Fruit fly (Drosophila melanogaster) whole organism, embryonic: ENCODE results near the gene CG5934.
A peak's percentile ranks its signal among the peaks of the same experiment; 100 is the strongest.

Experiments used
- Atf3 ChIP-seq: fragments of 200-800 bp; sonication (Bioruptor generic); optimal IDR thresholded peaks from 3 replicates; lab custom pipeline; 2016; ENCODE audit warnings: missing biosample characterization, missing genetic modification characterization
- Bdp1 ChIP-seq: fragments of 200-800 bp; sonication (Bioruptor generic); optimal IDR thresholded peaks from 3 replicates; lab custom pipeline; 2016; ENCODE audit warnings: missing biosample characterization, missing genetic modification characterization
- Bgb ChIP-seq: fragments of 200-800 bp; sonication (Bioruptor generic); IDR thresholded peaks from 2 replicates; pipeline ENCODE4 v1.3.6; 2022; ENCODE audit warnings: missing biosample characterization, missing genetic modification characterization; ENCODE audit not compliant: partially characterized antibody
- CG10147 ChIP-seq: fragments of 200-800 bp; sonication (Bioruptor generic); optimal IDR thresholded peaks from 2 replicates; lab custom pipeline; 2019; ENCODE audit warnings: missing biosample characterization, mild to moderate bottlenecking, missing genetic modification characterization, moderate library complexity
- CG11247 ChIP-seq: fragments of 200-800 bp; sonication (Bioruptor generic); IDR thresholded peaks from 2 replicates; pipeline ENCODE4 v1.3.6; 2022; ENCODE audit warnings: missing biosample characterization, missing genetic modification characterization
- CG1233 ChIP-seq: fragments of 200-800 bp; sonication (Bioruptor generic); optimal IDR thresholded peaks from 4 replicates; lab custom pipeline; 2018; ENCODE audit warnings: missing biosample characterization, mild to moderate bottlenecking, missing genetic modification characterization
- CG14050 ChIP-seq: fragments of 200-800 bp; sonication (Bioruptor generic); IDR thresholded peaks from 3 replicates; pipeline ENCODE4 v1.3.6; 2022; ENCODE audit warnings: missing biosample characterization, missing genetic modification characterization
- CG14710 ChIP-seq: fragments of 200-800 bp; sonication (Bioruptor generic); optimal IDR thresholded peaks from 3 replicates; lab custom pipeline; 2019; ENCODE audit warnings: missing biosample characterization, mild to moderate bottlenecking, missing genetic modification characterization, moderate library complexity
- CG16813 ChIP-seq: fragments of 200-800 bp; sonication (Bioruptor generic); IDR thresholded peaks from 3 replicates; pipeline ENCODE4 v1.3.6; 2022; ENCODE audit warnings: missing biosample characterization, missing genetic modification characterization; ENCODE audit not compliant: partially characterized antibody
- CG16863 ChIP-seq: fragments of 200-800 bp; sonication (Bioruptor generic); optimal IDR thresholded peaks from 3 replicates; lab custom pipeline; 2016; ENCODE audit warnings: missing biosample characterization, missing genetic modification characterization
- CG17186 ChIP-seq: fragments of 200-800 bp; sonication (Bioruptor generic); optimal IDR thresholded peaks from 3 replicates; lab custom pipeline; 2017; ENCODE audit warnings: missing biosample characterization, missing genetic modification reagents, missing genetic modification characterization
- CG31365 ChIP-seq: fragments of 200-800 bp; sonication (Bioruptor generic); optimal IDR thresholded peaks from 2 replicates; lab custom pipeline; 2018; ENCODE audit warnings: missing biosample characterization, mild to moderate bottlenecking, missing genetic modification characterization
- CG3163 ChIP-seq: fragments of 200-800 bp; sonication (Bioruptor generic); optimal IDR thresholded peaks from 3 replicates; lab custom pipeline; 2016; ENCODE audit warnings: missing biosample characterization, missing genetic modification characterization
- CG3407 ChIP-seq: fragments of 200-800 bp; sonication (Bioruptor generic); optimal IDR thresholded peaks from 2 replicates; lab custom pipeline; 2018; ENCODE audit warnings: missing biosample characterization, mild to moderate bottlenecking, missing genetic modification characterization
- CG34224 ChIP-seq: fragments of 200-800 bp; sonication (Bioruptor generic); IDR thresholded peaks from 3 replicates; pipeline ENCODE4 v1.3.6; 2022; ENCODE audit warnings: missing biosample characterization, missing genetic modification characterization; ENCODE audit not compliant: partially characterized antibody
- CG4424 ChIP-seq: fragments of 200-800 bp; sonication (Bioruptor generic); optimal IDR thresholded peaks from 3 replicates; lab custom pipeline; 2016; ENCODE audit warnings: missing biosample characterization, missing genetic modification characterization
- CG7928 ChIP-seq: fragments of 200-800 bp; sonication (Bioruptor generic); optimal IDR thresholded peaks from 2 replicates; lab custom pipeline; 2017; ENCODE audit warnings: missing biosample characterization, mild to moderate bottlenecking, missing genetic modification characterization
- CG8388 ChIP-seq: fragments of 200-800 bp; sonication (Bioruptor generic); optimal IDR thresholded peaks from 2 replicates; lab custom pipeline; 2019; ENCODE audit warnings: missing biosample characterization, mild to moderate bottlenecking, missing genetic modification characterization, moderate library complexity
- CoRest ChIP-seq: fragments of 200-800 bp; sonication (Bioruptor generic); optimal IDR thresholded peaks from 3 replicates; lab custom pipeline; 2018; ENCODE audit warnings: missing biosample characterization, mild to moderate bottlenecking, missing genetic modification characterization, moderate library complexity
- Doc3 ChIP-seq: fragments of 200-800 bp; sonication (Bioruptor generic); IDR thresholded peaks from 3 replicates; pipeline ENCODE4 v1.3.6; 2022; ENCODE audit warnings: missing biosample characterization, missing genetic modification characterization; ENCODE audit not compliant: partially characterized antibody
- HLH4C ChIP-seq: fragments of 200-800 bp; sonication (Bioruptor generic); IDR thresholded peaks from 3 replicates; pipeline ENCODE4 v1.3.6; 2022; ENCODE audit warnings: missing biosample characterization, missing genetic modification characterization; ENCODE audit not compliant: partially characterized antibody
- Hand ChIP-seq: fragments of 200-800 bp; sonication (Bioruptor generic); optimal IDR thresholded peaks from 2 replicates; lab custom pipeline; 2017; ENCODE audit warnings: mild to moderate bottlenecking, missing biosample characterization, missing genetic modification reagents, missing genetic modification characterization
- Hr3 ChIP-seq: fragments of 200-800 bp; sonication (Bioruptor generic); optimal IDR thresholded peaks from 3 replicates; lab custom pipeline; 2016; ENCODE audit warnings: missing biosample characterization, missing genetic modification characterization
- Hr39 ChIP-seq: fragments of >200 bp; optimal IDR thresholded peaks from 2 replicates; lab custom pipeline; 2017
- Hr51 ChIP-seq, 2 experiments: fragments of 200-800 bp; sonication (Bioruptor generic); optimal IDR thresholded peaks; 2 replicates in 1 of 2; 3 replicates in 1 of 2; lab custom pipeline; 2016 to 2018; ENCODE audit warnings: missing biosample characterization in 2 of 2, missing genetic modification characterization in 2 of 2, mild to moderate bottlenecking in 1 of 2, moderate library complexity in 1 of 2
- Hr78 ChIP-seq, 2 experiments: fragments of 200-800 bp in 1 of 2; fragments of >200 bp in 1 of 2; sonication (Bioruptor generic) in 1 of 2; optimal IDR thresholded peaks; 2 replicates each; lab custom pipeline; 2017 to 2019; ENCODE audit warnings: missing biosample characterization in 2 of 2, missing genetic modification characterization in 2 of 2, mild to moderate bottlenecking in 1 of 2, moderate library complexity in 1 of 2
- MBD-R2 ChIP-seq: fragments of 200-800 bp; sonication (Bioruptor generic); IDR thresholded peaks from 2 replicates; pipeline ENCODE4 v1.3.6; 2022; ENCODE audit warnings: missing biosample characterization, missing genetic modification characterization
- MTF-1 ChIP-seq: fragments of 200-800 bp; sonication (Bioruptor generic); optimal IDR thresholded peaks from 2 replicates; lab custom pipeline; 2018; ENCODE audit warnings: missing biosample characterization, mild to moderate bottlenecking, missing genetic modification characterization, borderline replicate concordance
- Myb ChIP-seq: fragments of 200-800 bp; sonication (Bioruptor generic); optimal IDR thresholded peaks from 2 replicates; lab custom pipeline; 2016; ENCODE audit warnings: missing biosample characterization, missing genetic modification characterization
- Pdp1 ChIP-seq, 2 experiments: fragments of 200-800 bp; sonication (Bioruptor generic); optimal IDR thresholded peaks; 3 replicates each; lab custom pipeline; 2016; ENCODE audit warnings: missing biosample characterization in 2 of 2, missing genetic modification characterization in 2 of 2, mild to moderate bottlenecking in 1 of 2, moderate library complexity in 1 of 2
- Poxn ChIP-seq: fragments of 200-800 bp; sonication (Bioruptor generic); IDR thresholded peaks from 2 replicates; pipeline ENCODE4 v1.3.6; 2022; ENCODE audit warnings: missing biosample characterization, missing genetic modification characterization
- Scr ChIP-seq: fragments of 200-800 bp; sonication (Bioruptor generic); IDR thresholded peaks from 2 replicates; pipeline ENCODE4 v1.3.6; 2022; ENCODE audit warnings: missing biosample characterization, missing genetic modification characterization; ENCODE audit not compliant: partially characterized antibody
- crol ChIP-seq: fragments of 200-800 bp; sonication (Bioruptor generic); IDR thresholded peaks from 2 replicates; pipeline ENCODE4 v1.3.6; 2022; ENCODE audit warnings: missing biosample characterization, missing genetic modification characterization
- exex ChIP-seq: fragments of 200-800 bp; sonication (Bioruptor generic); optimal IDR thresholded peaks from 4 replicates; lab custom pipeline; 2018; ENCODE audit warnings: missing biosample characterization, mild to moderate bottlenecking, missing genetic modification characterization, moderate library complexity
- gcm2 ChIP-seq: fragments of 200-800 bp; sonication (Bioruptor generic); optimal IDR thresholded peaks from 2 replicates; lab custom pipeline; 2016; ENCODE audit warnings: missing biosample characterization, missing genetic modification characterization
- hkb ChIP-seq, 2 experiments: fragments of 200-800 bp in 1 of 2; fragments of >200 bp in 1 of 2; sonication (Bioruptor generic) in 1 of 2; IDR thresholded peaks in 1 of 2; optimal IDR thresholded peaks in 1 of 2; 2 replicates each; pipeline versions ENCODE4 v1.3.6 to Lab custom; 2017 to 2022; ENCODE audit warnings: missing biosample characterization in 1 of 2, missing genetic modification characterization in 1 of 2
- knrl ChIP-seq: fragments of 200-800 bp; sonication (Bioruptor generic); IDR thresholded peaks from 3 replicates; pipeline ENCODE4 v1.3.6; 2022; ENCODE audit warnings: missing biosample characterization, missing genetic modification characterization; ENCODE audit not compliant: partially characterized antibody
- mirr ChIP-seq: fragments of 200-800 bp; sonication (Bioruptor generic); optimal IDR thresholded peaks from 3 replicates; lab custom pipeline; 2018; ENCODE audit warnings: missing biosample characterization, mild to moderate bottlenecking, missing genetic modification characterization
- otp ChIP-seq: fragments of 200-800 bp; sonication (Bioruptor generic); IDR thresholded peaks from 3 replicates; pipeline ENCODE4, ENCODE4 v1.3.6; 2022; ENCODE audit warnings: missing biosample characterization, missing genetic modification characterization
- phol ChIP-seq: fragments of 200-800 bp; sonication (Bioruptor generic); optimal IDR thresholded peaks from 3 replicates; lab custom pipeline; 2018; ENCODE audit warnings: missing biosample characterization, mild to moderate bottlenecking, missing genetic modification characterization, moderate library complexity
- pum ChIP-seq: fragments of 200-800 bp; sonication (Bioruptor generic); optimal IDR thresholded peaks from 2 replicates; lab custom pipeline; 2016; ENCODE audit warnings: missing biosample characterization, missing genetic modification characterization
- sens ChIP-seq: fragments of 200-800 bp; sonication (Bioruptor generic); peaks from one replicate; lab custom pipeline; 2016; ENCODE audit warnings: missing biosample characterization, missing genetic modification characterization
- sens-2 ChIP-seq: fragments of 200-800 bp; sonication (Bioruptor generic); IDR thresholded peaks from 2 replicates; pipeline ENCODE4 v1.3.6; 2022; ENCODE audit warnings: missing biosample characterization, missing genetic modification characterization
- seq ChIP-seq: fragments of 200-800 bp; sonication (Bioruptor generic); IDR thresholded peaks from 2 replicates; pipeline ENCODE4 v1.3.6; 2022; ENCODE audit warnings: missing biosample characterization, missing genetic modification characterization
- stc ChIP-seq: fragments of 200-800 bp; sonication (Bioruptor generic); IDR thresholded peaks from 2 replicates; pipeline ENCODE4 v1.3.6; 2022; ENCODE audit warnings: missing biosample characterization, missing genetic modification characterization
- stwl ChIP-seq: fragments of 200-800 bp; sonication (Bioruptor generic); optimal IDR thresholded peaks from 3 replicates; lab custom pipeline; 2018; ENCODE audit warnings: missing biosample characterization, mild to moderate bottlenecking, missing genetic modification characterization, moderate library complexity
- tna ChIP-seq: fragments of 200-800 bp; sonication (Bioruptor generic); IDR thresholded peaks from 2 replicates; pipeline ENCODE4 v1.3.6; 2022; ENCODE audit warnings: missing biosample characterization, missing genetic modification characterization; ENCODE audit not compliant: partially characterized antibody
- twi ChIP-seq: fragments of 200-800 bp; optimal IDR thresholded peaks from 2 replicates; lab custom pipeline; 2019; ENCODE audit warnings: missing biosample characterization, mild to moderate bottlenecking, missing genetic modification characterization, moderate library complexity
- zen2 ChIP-seq: fragments of 200-800 bp; sonication (Bioruptor generic); IDR thresholded peaks from 3 replicates; pipeline ENCODE4 v1.3.6; 2022; ENCODE audit warnings: missing biosample characterization, missing genetic modification characterization; ENCODE audit not compliant: partially characterized antibody

CG5934 gene

DNA sequence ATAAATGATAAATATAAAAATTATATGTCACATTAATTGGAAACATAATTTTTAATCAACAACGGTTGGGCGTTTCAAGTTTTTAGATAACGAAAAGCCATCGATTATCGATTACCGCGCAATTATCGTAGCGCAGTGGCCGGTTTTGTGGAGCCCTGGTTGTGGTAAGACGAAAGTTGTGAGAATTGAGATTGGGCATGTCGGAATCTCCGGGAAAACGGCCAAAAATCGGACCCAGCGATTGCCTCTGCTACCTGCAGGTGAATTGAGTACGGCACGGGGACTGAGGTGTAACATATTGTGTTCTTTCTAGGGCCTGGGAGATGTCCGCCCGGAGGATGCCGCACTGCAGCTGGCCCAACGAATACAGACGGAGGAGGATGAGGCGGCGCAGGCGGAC, 10.1 kb downstream of the CG5934 start, which contains the start of gene CG3368 (continued):
- no peak for TF ChIP-seq CG11247 (GFP tag; lab: Robert Waterston, UW)
- TF ChIP-seq Hand, result no peak
- no peak for TF ChIP-seq CG8388 (GFP tag; lab: Kevin White, UChicago)
- no peak for TF ChIP-seq CG14050
- no peak for TF ChIP-seq sens-2 (GFP tag; lab: Robert Waterston, UW)
- no peak for TF ChIP-seq Hr3 (GFP tag; lab: Kevin White, UChicago)
- peak; percentile 59; the same call in 2 of the 3 replicates for TF ChIP-seq zen2 (GFP tag; lab: Robert Waterston, UW)
- TF ChIP-seq tna (GFP tag; lab: Robert Waterston, UW), result peak; percentile 63; the same call in 1 of the 2 replicates
- peak; percentile 49 for TF ChIP-seq sens (GFP tag; lab: Kevin White, UChicago)
- TF ChIP-seq CG17186 (GFP tag; lab: Kevin White, UChicago), result peak; percentile 57
- no peak for TF ChIP-seq CG4424 (GFP tag; lab: Kevin White, UChicago)
- TF ChIP-seq CG3407, result no peak
- TF ChIP-seq CG16813 (GFP tag; lab: Robert Waterston, UW), result peak; percentile 59; the same call in 2 of the 3 replicates
- TF ChIP-seq crol, result 0 out of 2 replicates have a peak, but pooled peaks have one; percentile 16
- no peak for TF ChIP-seq Hr39 (lab: Kevin White, UChicago)
- no peak for TF ChIP-seq CG16863
- TF ChIP-seq Poxn, result no peak
- TF ChIP-seq exex (tag; lab: Kevin White, UChicago), result peak; percentile 20
- TF ChIP-seq MBD-R2, result peak; percentile 84
- TF ChIP-seq CG34224 (GFP tag; lab: Robert Waterston, UW), result peak; percentile 82
- TF ChIP-seq Atf3 (GFP tag; lab: Kevin White, UChicago), result no peak
- no peak for TF ChIP-seq gcm2 (GFP tag; lab: Kevin White, UChicago)
- no peak for TF ChIP-seq Pdp1 (GFP tag; optimal IDR thresholded peaks at IDR 0.05; lab: Kevin White, UChicago)
- peak; percentile 73 for TF ChIP-seq Myb (GFP tag; lab: Kevin White, UChicago)
- TF ChIP-seq CG3163 (GFP tag; lab: Kevin White, UChicago), result no peak
- no peak for TF ChIP-seq stc
- TF ChIP-seq phol, result no peak
- TF ChIP-seq Hr51 (GFP tag; optimal IDR thresholded peaks at IDR 0.05; lab: Kevin White, UChicago), result no peak
- TF ChIP-seq CG14710 (tag; lab: Kevin White, UChicago), result peak; percentile 11
- no peak for TF ChIP-seq CG10147
- peak; percentile 71 for TF ChIP-seq Bgb (GFP tag; lab: Robert Waterston, UW)
- TF ChIP-seq CG31365 (tag; lab: Kevin White, UChicago), result no peak
- TF ChIP-seq Doc3 (GFP tag; lab: Robert Waterston, UW), result peak; percentile 24; the same call in 1 of the 3 replicates
- no peak for TF ChIP-seq otp (GFP tag; lab: Robert Waterston, UW)
- no peak for TF ChIP-seq CoRest (tag; lab: Kevin White, UChicago)
- TF ChIP-seq Bdp1, result no peak
- peak; percentile 93 for TF ChIP-seq CG7928 (GFP tag; lab: Kevin White, UChicago)
- TF ChIP-seq MTF-1 (GFP tag; lab: Kevin White, UChicago), result no peak
- no peak for TF ChIP-seq CG1233 (GFP tag; lab: Kevin White, UChicago)
- TF ChIP-seq stwl (tag; lab: Kevin White, UChicago), result peak; percentile 65
- no peak for TF ChIP-seq pum
- no peak for TF ChIP-seq seq (GFP tag; lab: Robert Waterston, UW)
- peak; percentile 71 for TF ChIP-seq Scr (GFP tag; lab: Robert Waterston, UW)
- TF ChIP-seq knrl (GFP tag; lab: Robert Waterston, UW), result peak; percentile 46
- no peak for TF ChIP-seq mirr
- TF ChIP-seq hkb (optimal IDR thresholded peaks at IDR 0.05; lab: Kevin White, UChicago), result no peak
- TF ChIP-seq hkb (GFP tag; IDR thresholded peaks at IDR 0.05; lab: Robert Waterston, UW), result no peak
- peak; percentile 86 for TF ChIP-seq HLH4C (GFP tag; lab: Robert Waterston, UW)
- TF ChIP-seq Hr78 (GFP tag; optimal IDR thresholded peaks at IDR 0.05; lab: Kevin White, UChicago), result no peak
- no peak for TF ChIP-seq twi (tag; lab: Kevin White, UChicago)
